Worm (Caenorhabditis elegans) whole organism, young adult: ENCODE measurements around the gene F01F1.3.

Source experiments
- ceh-79 ChIP-seq: sonication (generic microtip); optimal IDR thresholded peaks from 2 replicates; lab custom pipeline; 2017; ENCODE audit warnings: mild to moderate bottlenecking, missing genetic modification characterization, missing compliant biosample characterization
- hmg-20 ChIP-seq: fragments of 200-800 bp; sonication (Bioruptor generic); IDR thresholded peaks from 2 replicates; pipeline ENCODE4 v1.3.6; 2022; ENCODE audit warnings: missing genetic modification reagents, missing genetic modification characterization, missing compliant biosample characterization
- madf-10 ChIP-seq: sonication (generic microtip); optimal IDR thresholded peaks from 2 replicates; lab custom pipeline; 2016; ENCODE audit warnings: mild to moderate bottlenecking, missing genetic modification characterization, missing compliant biosample characterization
- xnd-1 ChIP-seq: sonication (generic microtip); optimal IDR thresholded peaks from 2 replicates; lab custom pipeline; 2016; ENCODE audit warnings: missing genotype, missing genetic modification reagents, missing genetic modification characterization, missing compliant biosample characterization

DNA sequence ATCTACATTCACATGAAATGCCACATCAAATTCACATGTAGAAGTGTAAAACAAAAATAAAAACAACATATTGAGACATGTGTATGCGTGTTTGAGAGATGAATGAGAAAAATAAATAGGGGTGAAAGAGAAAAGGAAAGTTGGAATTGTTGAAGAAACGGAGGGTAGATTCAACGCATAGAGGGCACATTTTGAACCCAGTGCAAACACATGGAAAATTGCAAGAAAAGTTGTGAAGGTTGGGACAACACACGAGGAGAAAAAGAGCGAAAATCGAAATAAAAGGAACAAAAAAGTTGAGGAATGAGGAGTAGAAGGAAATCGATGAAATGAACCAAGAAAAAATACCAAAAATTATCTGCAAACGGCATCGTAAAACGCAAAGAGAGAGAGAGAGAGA lies 32.1 kb upstream of the F01F1.3 start:
- TF ChIP-seq madf-10 (tag; lab: Kevin White, UChicago) (no peak), xnd-1 (tag; lab: Kevin White, UChicago) (no peak), hmg-20 (GFP tag; lab: Robert Waterston, UW) (no peak), ceh-79 (tag; lab: Kevin White, UChicago) (no peak)
